Fruit fly (Drosophila melanogaster): ENCODE results near the gene GV1.

The GV1 gene

dm6 chr3L:1829539-1829938, 19.2 kb downstream of the GV1 start (continued):
- TF ChIP-seq kni (GFP tag; optimal IDR thresholded peaks at IDR 0.05), result no peak
- no peak for TF ChIP-seq prd (optimal IDR thresholded peaks at IDR 0.05)
- TF ChIP-seq prd (GFP tag; IDR thresholded peaks at IDR 0.05), result 0 out of 3 replicates have a peak, but pooled peaks have one; percentile 10
- TF ChIP-seq wor (GFP tag; IDR thresholded peaks at IDR 0.05), result no peak
- TF ChIP-seq disco-r (GFP tag; optimal IDR thresholded peaks at IDR 0.05), result no peak
- no peak for TF ChIP-seq pan (optimal IDR thresholded peaks at IDR 0.05)
- TF ChIP-seq pan (GFP tag; optimal IDR thresholded peaks at IDR 0.05 in 1 of 2, IDR thresholded peaks at IDR 0.05 in 1 of 2), result no peak
- no peak for TF ChIP-seq CG7372 (GFP tag; IDR thresholded peaks at IDR 0.05)
- no peak for TF ChIP-seq ttk (GFP tag; IDR thresholded peaks at IDR 0.05)
- TF ChIP-seq Dip2 (GFP tag; IDR thresholded peaks at IDR 0.05), result no peak
- TF ChIP-seq Poxn (GFP tag; IDR thresholded peaks at IDR 0.05), result 0 out of 2 replicates have a peak, but pooled peaks have one; percentile 4
- no peak for TF ChIP-seq CG5953 (GFP tag; IDR thresholded peaks at IDR 0.05)
- TF ChIP-seq Fer2 (tag; optimal IDR thresholded peaks at IDR 0.05), result no peak
- no peak for TF ChIP-seq fd96Cb (tag; optimal IDR thresholded peaks at IDR 0.05)
- peak; percentile 82 for TF ChIP-seq Drgx (GFP tag; IDR thresholded peaks at IDR 0.05)
- no peak for TF ChIP-seq CG12104 (GFP tag; optimal IDR thresholded peaks at IDR 0.05)
- TF ChIP-seq CG1233 (GFP tag; optimal IDR thresholded peaks at IDR 0.05), result no peak
- TF ChIP-seq sima (GFP tag; optimal IDR thresholded peaks at IDR 0.05), result no peak
- TF ChIP-seq Bteb2 (GFP tag; optimal IDR thresholded peaks at IDR 0.05), result no peak

dm6 chr3L:1831753-1832268, 21.4 kb downstream of the GV1 start, which contains the start of gene Cpr62Ba:
TSS of gene Cpr62Ba (minus strand) at chr3L:1831783.
- TF ChIP-seq Hr78 (GFP tag; optimal IDR thresholded peaks at IDR 0.05) (peak in 1 of 2 experiments; percentile 84), chinmo (GFP tag; IDR thresholded peaks at IDR 0.05; ENCODE audit: partially characterized antibody) (0 out of 4 replicates have a peak, but pooled peaks have one; percentile 37), Eip74EF (GFP tag; optimal IDR thresholded peaks at IDR 0.05) (peak in 1 of 2 experiments; percentile 76), CG18476 (GFP tag; optimal IDR thresholded peaks at IDR 0.05) (no peak), CG32772 (GFP tag; IDR thresholded peaks at IDR 0.05) (no peak), vvl (GFP tag; IDR thresholded peaks at IDR 0.05) (peak; percentile 33; the same call in 1 of the 2 replicates), gfzf (GFP tag; optimal IDR thresholded peaks at IDR 0.05) (peak; percentile 62), Pdp1 (GFP tag; optimal IDR thresholded peaks at IDR 0.05) (peak in 1 of 2 experiments; percentile 33), gcm (GFP tag; optimal IDR thresholded peaks at IDR 0.05) (no peak), CTCF (GFP tag; optimal IDR thresholded peaks at IDR 0.05) (peak; percentile 18), Ets97D (GFP tag; optimal IDR thresholded peaks at IDR 0.05) (peak; percentile 33), D19B (GFP tag; optimal IDR thresholded peaks at IDR 0.05) (no peak)

- no peak for TF ChIP-seq ara (GFP tag; IDR thresholded peaks at IDR 0.05)
- TF ChIP-seq CG2116 (GFP tag; optimal IDR thresholded peaks at IDR 0.05), result no peak
- TF ChIP-seq Adf1 (GFP tag; IDR thresholded peaks at IDR 0.05), result peak; percentile 10; the same call in 1 of the 2 replicates
Measured at dm6 chr3L:1835064-1835463, 24.7 kb downstream of the GV1 start, which contains the start of gene Cpr62Bb. TSS of gene Cpr62Bb (minus strand) at chr3L:1835164.

DNA sequence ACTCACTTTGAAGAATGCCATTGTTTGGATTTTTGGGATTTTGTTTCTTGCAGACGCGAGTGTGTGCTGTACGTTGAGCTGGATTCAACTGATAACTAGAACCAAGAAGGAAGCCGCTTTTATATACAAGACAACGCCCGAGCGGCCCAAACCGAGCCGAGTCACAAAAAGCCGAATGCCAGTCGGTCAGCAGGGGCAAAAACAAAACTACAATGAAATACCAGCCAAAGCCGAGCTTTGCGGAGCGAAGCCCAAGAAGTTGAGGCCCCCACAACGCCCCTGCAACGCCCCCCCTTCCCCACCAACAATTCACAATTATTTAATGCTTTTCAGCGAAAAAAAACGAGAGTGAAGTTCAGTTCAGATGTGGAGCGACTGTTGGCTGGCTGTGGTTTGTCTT, 31.6 kb downstream of the GV1 start, which contains the start of gene Cpr62Bc:
Gene Cpr62Bc, minus strand, starts transcription at position 101 of the 400 bp plus-strand sequence.
- TF ChIP-seq CG7928 (GFP tag; optimal IDR thresholded peaks at IDR 0.05) (no peak), Deaf1 (tag; optimal IDR thresholded peaks at IDR 0.05) (peak; percentile 80)
